Worm (Caenorhabditis elegans): ENCODE data around the gene pqn-82.

pqn-82 gene

ce11 chrIII:1848747-1849146 is at the start of gene pqn-82:
Gene pqn-82, plus strand, starts transcription at chrIII:1849047.
- TF ChIP-seq W03F9.2 (tag; optimal IDR thresholded peaks at IDR 0.05) (no peak), him-1 (tag; optimal IDR thresholded peaks at IDR 0.05) (no peak), dao-5 (tag; optimal IDR thresholded peaks at IDR 0.05) (no peak)

DNA sequence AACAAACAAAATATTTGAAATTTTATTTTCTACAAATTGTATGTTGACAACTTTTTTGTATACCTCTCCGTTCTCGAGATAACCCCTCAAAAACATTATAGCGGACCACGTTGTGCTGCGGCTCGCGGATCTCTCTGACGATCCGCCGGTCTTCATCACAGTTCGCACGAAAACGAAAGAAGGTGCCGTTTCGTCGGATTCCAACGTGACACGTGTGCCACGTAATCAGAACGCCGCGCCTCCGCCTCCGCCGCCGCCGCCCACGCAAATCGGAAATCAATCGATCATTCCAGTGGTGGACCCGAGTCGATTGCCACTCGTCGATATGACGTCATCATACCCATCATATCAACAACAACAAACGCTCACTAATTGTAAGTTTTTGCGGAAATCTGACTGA is 49.4 kb upstream of the pqn-82 start:
- no peak for TF ChIP-seq him-1 (tag; optimal IDR thresholded peaks at IDR 0.05)
- no peak for TF ChIP-seq dao-5 (tag; optimal IDR thresholded peaks at IDR 0.05)
- no peak for TF ChIP-seq W03F9.2 (tag; optimal IDR thresholded peaks at IDR 0.05)

DNA sequence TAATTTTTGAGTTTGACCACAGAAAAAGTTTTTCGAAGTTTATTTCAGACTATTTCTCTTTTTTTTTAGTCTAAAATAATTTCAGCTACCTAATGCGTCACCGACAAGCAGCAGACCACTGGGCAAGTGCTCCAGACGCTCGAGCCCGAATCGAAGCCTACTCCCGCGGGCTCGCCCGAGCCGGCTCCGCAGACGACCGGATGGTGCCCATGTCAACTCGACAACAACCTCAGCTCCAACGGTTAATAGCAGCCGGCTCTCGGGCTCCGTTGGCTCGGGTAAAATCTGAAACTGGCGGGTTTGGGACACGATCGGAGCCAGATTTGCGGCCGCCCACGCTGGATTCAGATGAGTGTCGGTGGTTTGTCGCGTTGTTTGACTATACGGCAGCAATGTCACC is 45.8 kb upstream of the pqn-82 start:
- no peak for TF ChIP-seq W03F9.2 (tag; optimal IDR thresholded peaks at IDR 0.05)
- TF ChIP-seq dao-5 (tag; optimal IDR thresholded peaks at IDR 0.05) = no peak
- TF ChIP-seq him-1 (tag; optimal IDR thresholded peaks at IDR 0.05) = no peak

- no peak for TF ChIP-seq him-1 (tag; optimal IDR thresholded peaks at IDR 0.05)
- TF ChIP-seq dao-5 (tag; optimal IDR thresholded peaks at IDR 0.05) = no peak
- TF ChIP-seq W03F9.2 (tag; optimal IDR thresholded peaks at IDR 0.05) = no peak
Observed at ce11 chrIII:1804477-1804876, 44.4 kb upstream of the pqn-82 start.

DNA sequence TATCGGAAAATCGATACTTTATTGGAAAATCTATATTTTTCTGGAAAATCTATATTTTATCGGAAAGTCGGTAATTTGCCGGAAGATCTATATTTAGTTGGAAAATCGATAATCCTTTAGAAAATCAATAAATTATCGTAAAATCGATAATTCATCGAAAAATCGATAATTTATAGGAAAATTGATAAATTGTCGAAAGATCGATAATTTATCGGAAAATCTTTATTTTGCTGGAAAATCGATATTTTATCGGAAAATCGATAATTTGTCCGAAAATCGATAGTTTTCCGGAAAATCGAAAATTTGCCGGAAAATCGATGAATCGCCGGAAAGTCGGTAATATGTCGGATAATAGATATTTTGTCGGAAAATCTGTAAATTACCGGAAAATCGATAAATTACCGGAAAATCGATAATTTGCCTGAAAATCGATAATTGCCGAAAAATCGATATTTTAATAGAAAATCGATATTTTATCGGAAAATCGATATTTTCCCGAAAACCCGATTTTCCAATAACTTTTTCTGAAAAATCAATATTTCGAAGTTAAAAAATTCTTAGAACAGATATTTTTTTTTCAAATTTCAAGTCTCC is 43.3 kb upstream of the pqn-82 start:
- no peak for TF ChIP-seq him-1 (tag; optimal IDR thresholded peaks at IDR 0.05)

DNA sequence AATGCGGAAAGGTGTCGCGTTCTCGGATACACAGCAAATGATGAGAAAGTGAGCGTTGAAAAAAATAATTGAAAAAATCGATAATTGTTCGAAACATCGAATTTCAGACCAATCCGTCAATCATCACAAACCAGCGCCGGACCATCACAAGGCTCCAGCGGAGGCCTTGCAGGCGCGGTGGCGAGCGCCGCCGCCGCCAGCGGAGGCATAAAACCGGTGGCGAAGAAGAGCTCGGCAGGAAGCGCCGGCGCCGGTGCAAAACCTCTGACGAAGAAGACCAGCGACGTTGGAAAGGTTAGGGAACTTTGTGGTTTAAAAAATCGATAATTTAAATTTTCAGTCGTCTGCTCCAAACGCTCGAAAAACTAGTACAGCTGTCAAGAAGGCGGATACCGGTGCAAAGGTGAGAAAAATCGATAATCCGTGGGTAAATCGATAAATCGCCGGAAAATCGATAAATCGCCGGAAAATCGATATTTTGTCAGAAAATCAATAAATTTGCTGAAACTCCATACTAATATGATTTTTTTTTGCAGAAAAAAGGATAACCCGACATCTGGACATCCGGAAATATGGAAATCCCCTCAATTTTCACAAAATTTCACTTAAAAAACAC is 42.6 kb upstream of the pqn-82 start:
- no peak for TF ChIP-seq W03F9.2 (tag; optimal IDR thresholded peaks at IDR 0.05)
- TF ChIP-seq dao-5 (tag; optimal IDR thresholded peaks at IDR 0.05) = no peak
- TF ChIP-seq him-1 (tag; optimal IDR thresholded peaks at IDR 0.05) = no peak

DNA sequence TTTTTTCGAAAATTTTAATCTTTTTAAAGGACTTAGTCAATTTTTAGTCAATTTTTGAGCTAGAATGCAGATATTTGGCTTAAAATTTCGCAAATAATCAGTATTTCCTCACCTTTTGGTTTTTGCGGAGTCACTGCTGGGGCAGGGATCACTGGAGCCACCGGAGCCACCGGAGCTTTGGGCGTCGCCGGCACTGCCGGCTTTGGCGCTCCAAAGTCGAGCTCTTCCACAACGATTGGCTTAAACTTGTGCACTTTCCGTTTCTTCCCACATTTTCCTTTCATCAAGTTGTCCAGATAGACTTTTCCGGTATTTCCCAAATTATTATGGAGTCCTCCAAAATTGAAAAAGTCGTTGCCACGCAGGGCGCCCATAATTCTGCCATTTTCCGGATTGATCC is 34.6 kb upstream of the pqn-82 start:
- no peak for TF ChIP-seq dao-5 (tag; optimal IDR thresholded peaks at IDR 0.05)
- TF ChIP-seq W03F9.2 (tag; optimal IDR thresholded peaks at IDR 0.05) = no peak
- TF ChIP-seq him-1 (tag; optimal IDR thresholded peaks at IDR 0.05) = no peak

DNA sequence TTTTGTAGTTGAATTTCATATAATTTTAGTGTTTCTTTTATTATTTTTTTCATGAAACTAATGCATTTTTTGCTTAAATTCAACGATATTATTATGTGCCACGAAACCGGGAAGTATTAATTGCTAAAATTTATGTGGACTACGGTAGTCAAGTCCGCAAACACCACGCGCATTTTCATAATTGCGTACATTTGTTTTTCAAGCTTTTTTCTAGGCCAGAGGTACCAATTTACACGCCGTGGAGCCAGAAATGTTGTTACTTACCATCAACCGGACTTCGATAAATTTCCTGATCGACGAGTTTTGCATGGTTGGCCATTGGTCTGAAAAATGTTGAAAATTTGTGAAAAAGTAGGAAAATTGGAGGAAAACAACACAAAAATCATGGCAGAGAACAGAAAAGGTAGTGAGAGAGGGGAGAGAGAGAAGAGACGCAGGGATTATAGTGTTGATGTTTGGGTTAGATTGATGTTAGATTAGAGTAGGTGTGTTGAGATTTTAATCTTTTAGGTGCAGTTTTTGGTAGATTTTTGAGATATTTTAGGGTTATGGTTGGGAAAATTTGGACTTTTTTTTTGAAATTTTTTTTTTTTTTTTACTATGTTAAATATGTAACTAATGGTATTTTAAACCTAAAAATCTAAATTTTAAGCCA is 30.7 kb upstream of the pqn-82 start, which contains the start of gene clp-4:
Gene clp-4, minus strand, starts transcription at position 323 of the 655 bp plus-strand sequence.
- TF ChIP-seq him-1 (tag; optimal IDR thresholded peaks at IDR 0.05) (no peak), W03F9.2 (tag; optimal IDR thresholded peaks at IDR 0.05) (no peak), dao-5 (tag; optimal IDR thresholded peaks at IDR 0.05) (no peak)

ce11 chrIII:1819049-1819597 is 29.7 kb upstream of the pqn-82 start:
- TF ChIP-seq him-1 (tag; optimal IDR thresholded peaks at IDR 0.05) (no peak), W03F9.2 (tag; optimal IDR thresholded peaks at IDR 0.05) (peak; percentile 18)

- TF ChIP-seq him-1 (tag; optimal IDR thresholded peaks at IDR 0.05) (no peak), W03F9.2 (tag; optimal IDR thresholded peaks at IDR 0.05) (no peak), dao-5 (tag; optimal IDR thresholded peaks at IDR 0.05) (no peak)
Observed at ce11 chrIII:1824264-1824922, 24.5 kb upstream of the pqn-82 start, which contains the start of the genes pvf-1 and Y39A3CL.7. Gene pvf-1, minus strand, starts transcription at chrIII:1824314. Gene Y39A3CL.7, plus strand, starts transcription at chrIII:1824919.

- TF ChIP-seq W03F9.2 (tag; optimal IDR thresholded peaks at IDR 0.05) (no peak), dao-5 (tag; optimal IDR thresholded peaks at IDR 0.05) (no peak), him-1 (tag; optimal IDR thresholded peaks at IDR 0.05) (no peak)
Observed at ce11 chrIII:1831104-1831503, 17.7 kb upstream of the pqn-82 start.

- TF ChIP-seq him-1 (tag; optimal IDR thresholded peaks at IDR 0.05) (no peak), dao-5 (tag; optimal IDR thresholded peaks at IDR 0.05) (no peak), W03F9.2 (tag; optimal IDR thresholded peaks at IDR 0.05) (no peak)
Observed at ce11 chrIII:1832453-1832852, 16.4 kb upstream of the pqn-82 start.

- TF ChIP-seq W03F9.2 (tag; optimal IDR thresholded peaks at IDR 0.05) (no peak), dao-5 (tag; optimal IDR thresholded peaks at IDR 0.05) (no peak)
Observed at ce11 chrIII:1833984-1834563, 14.8 kb upstream of the pqn-82 start, which contains the start of gene rexd-1. Gene rexd-1, plus strand, starts transcription at chrIII:1834513.

Measured in whole organism, L4/young adult.